Worm (Caenorhabditis elegans) whole organism, L3 larva: ENCODE results near the gene T26H10.2.

ENCODE experiments used
- ZK546.5 ChIP-seq: sonication (generic microtip); optimal IDR thresholded peaks from 2 replicates; lab custom pipeline; 2017; ENCODE audit warnings: missing biosample characterization, missing genetic modification characterization
- aly-2 ChIP-seq: fragments of 150-350 bp; optimal IDR thresholded peaks from 2 replicates; lab custom pipeline; 2014; ENCODE audit warnings: missing biosample characterization, missing genetic modification characterization
- ceh-9 ChIP-seq: sonication (generic microtip); optimal IDR thresholded peaks from 2 replicates; lab custom pipeline; 2018; ENCODE audit warnings: missing biosample characterization, missing genetic modification characterization
- egl-27 ChIP-seq: sonication (generic microtip); optimal IDR thresholded peaks from 4 replicates; lab custom pipeline; 2017; ENCODE audit warnings: missing biosample characterization, missing genetic modification reagents, missing genetic modification characterization
- elt-2 ChIP-seq: sonication (generic microtip); optimal IDR thresholded peaks from 2 replicates; lab custom pipeline; 2016; ENCODE audit warnings: missing genetic modification reagents, mild to moderate bottlenecking, missing genetic modification characterization, missing compliant biosample characterization
- elt-3 ChIP-seq, 3 experiments: fragments of 150-350 bp in 1 of 3; sonication (generic microtip) in 2 of 3; optimal IDR thresholded peaks; 2 replicates in 2 of 3; 4 replicates in 1 of 3; lab custom pipeline; 2014 to 2017; ENCODE audit warnings: missing biosample characterization in 3 of 3, missing genetic modification characterization in 3 of 3
- fkh-2 ChIP-seq: fragments of 150-350 bp; optimal IDR thresholded peaks from 2 replicates; lab custom pipeline; 2014; ENCODE audit warnings: missing biosample characterization, missing genetic modification reagents, missing genetic modification characterization
- fos-1 ChIP-seq: fragments of 150-350 bp; optimal IDR thresholded peaks from 2 replicates; lab custom pipeline; 2014; ENCODE audit warnings: missing biosample characterization, missing genetic modification characterization
- snpc-4 ChIP-seq: fragments of 150-350 bp; optimal IDR thresholded peaks from 2 replicates; lab custom pipeline; 2014; ENCODE audit warnings: missing biosample characterization, missing genetic modification characterization
- tbx-2 ChIP-seq: sonication (generic microtip); optimal IDR thresholded peaks from 2 replicates; lab custom pipeline; 2016; ENCODE audit warnings: mild to moderate bottlenecking, missing genetic modification characterization, missing compliant biosample characterization

- TF ChIP-seq ZK546.5 (tag; lab: Kevin White, UChicago) (no peak), egl-27 (no peak), aly-2 (tag; lab: Kevin White, UChicago) (no peak), ceh-9 (tag; lab: Kevin White, UChicago) (no peak), tbx-2 (tag; lab: Kevin White, UChicago) (no peak), elt-3 (tag; optimal IDR thresholded peaks at IDR 0.05; lab: Kevin White, UChicago) (no peak), fos-1 (tag; lab: Kevin White, UChicago) (no peak), snpc-4 (no peak), fkh-2 (tag; lab: Kevin White, UChicago) (no peak), elt-2 (tag; lab: Kevin White, UChicago) (no peak)
These were observed 21.9 kb downstream of the T26H10.2 start, which contains the start of gene nas-19 for ce11 chrV:11402610-11403009.
